Fruit fly (Drosophila melanogaster): ENCODE results near the gene CG17177.

DNA sequence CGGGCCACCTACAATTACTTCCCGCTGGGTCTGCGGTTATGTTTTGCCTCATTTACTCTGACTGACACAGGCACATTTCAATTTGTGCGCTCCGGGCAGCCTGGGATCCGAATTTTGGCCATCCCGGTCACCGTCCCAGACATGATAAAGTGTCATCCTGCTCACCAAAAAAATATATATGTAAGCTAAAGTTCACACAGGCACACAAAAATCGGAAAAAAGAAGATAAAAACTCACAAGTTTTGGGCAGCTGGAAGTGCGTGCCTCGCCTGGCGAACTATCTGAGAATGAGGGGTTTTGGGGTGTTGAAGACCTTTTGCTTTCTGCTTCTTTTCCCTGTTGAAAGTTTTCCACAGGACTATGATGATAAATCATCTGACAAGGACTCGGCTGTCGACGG is 15.2 kb downstream of the CG17177 start:
- TF ChIP-seq CTCF (optimal IDR thresholded peaks at IDR 0.05), result no peak
- TF ChIP-seq CG8478 (optimal IDR thresholded peaks at IDR 0.05), result no peak

All from S2 (cell line).